Fruit fly (Drosophila melanogaster) S2 (cell line): Measurements from ENCODE around the gene Hsc70-2.

Source experiments
- CG8478 ChIP-seq: fragments of >200 bp; optimal IDR thresholded peaks from 2 replicates; lab custom pipeline; 2018
- CTCF ChIP-seq, 2 experiments: fragments of >200 bp; optimal IDR thresholded peaks; 2 replicates each; lab custom pipeline; 2018

Gene Hsc70-2

DNA sequence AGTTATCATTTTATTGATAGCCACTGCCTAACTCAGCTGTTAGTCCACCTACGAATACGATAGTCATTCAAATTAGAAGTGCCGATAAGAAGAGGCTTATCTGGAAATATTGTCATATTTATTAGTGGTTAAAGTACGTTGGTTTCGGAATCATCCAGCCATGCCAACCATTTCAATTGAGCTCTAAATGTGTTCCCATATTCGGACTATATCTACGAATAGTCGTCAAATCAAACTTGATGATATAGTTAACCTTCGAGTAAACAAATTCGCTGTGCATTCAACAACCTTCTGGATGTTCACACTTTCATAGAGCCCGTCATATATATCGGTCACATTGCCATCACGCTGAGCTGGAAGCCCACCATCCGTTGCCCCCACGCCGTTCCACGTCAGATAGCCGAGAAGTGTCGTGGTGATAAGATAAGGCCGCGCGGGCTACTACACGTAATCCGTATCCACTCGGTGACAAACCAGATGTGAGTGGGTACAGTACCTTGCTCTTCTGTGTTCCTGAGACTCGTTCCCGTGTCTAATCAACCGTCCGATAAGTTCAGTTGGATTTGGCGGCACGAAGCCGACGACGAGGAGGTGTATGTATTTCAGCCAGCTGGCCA, 26.2 kb upstream of the Hsc70-2 start:
- TF ChIP-seq CTCF (optimal IDR thresholded peaks at IDR 0.05; lab: Kevin White, UChicago) (no peak), CG8478 (lab: Kevin White, UChicago) (no peak)

DNA sequence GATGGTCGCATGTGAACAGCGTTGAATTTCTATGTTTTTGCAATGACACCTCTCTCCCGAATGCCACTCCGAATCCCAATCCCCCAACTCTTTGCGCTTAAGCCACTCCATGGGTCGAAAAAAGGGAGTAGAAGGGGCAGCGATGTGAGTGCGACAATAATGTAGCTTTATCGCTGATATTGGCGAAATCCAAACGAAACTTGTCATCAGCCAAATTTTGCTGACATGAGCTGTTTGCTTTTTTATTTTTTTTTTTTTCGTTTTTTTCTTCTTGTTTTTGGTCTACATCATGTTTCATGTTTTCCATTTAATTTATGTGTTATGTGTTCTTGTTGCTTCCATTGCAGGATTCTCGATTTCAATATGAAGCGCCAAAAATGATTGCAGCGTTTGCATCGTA, 25.6 kb upstream of the Hsc70-2 start:
- no peak for TF ChIP-seq CG8478 (lab: Kevin White, UChicago)
- no peak for TF ChIP-seq CTCF (optimal IDR thresholded peaks at IDR 0.05; lab: Kevin White, UChicago)

DNA sequence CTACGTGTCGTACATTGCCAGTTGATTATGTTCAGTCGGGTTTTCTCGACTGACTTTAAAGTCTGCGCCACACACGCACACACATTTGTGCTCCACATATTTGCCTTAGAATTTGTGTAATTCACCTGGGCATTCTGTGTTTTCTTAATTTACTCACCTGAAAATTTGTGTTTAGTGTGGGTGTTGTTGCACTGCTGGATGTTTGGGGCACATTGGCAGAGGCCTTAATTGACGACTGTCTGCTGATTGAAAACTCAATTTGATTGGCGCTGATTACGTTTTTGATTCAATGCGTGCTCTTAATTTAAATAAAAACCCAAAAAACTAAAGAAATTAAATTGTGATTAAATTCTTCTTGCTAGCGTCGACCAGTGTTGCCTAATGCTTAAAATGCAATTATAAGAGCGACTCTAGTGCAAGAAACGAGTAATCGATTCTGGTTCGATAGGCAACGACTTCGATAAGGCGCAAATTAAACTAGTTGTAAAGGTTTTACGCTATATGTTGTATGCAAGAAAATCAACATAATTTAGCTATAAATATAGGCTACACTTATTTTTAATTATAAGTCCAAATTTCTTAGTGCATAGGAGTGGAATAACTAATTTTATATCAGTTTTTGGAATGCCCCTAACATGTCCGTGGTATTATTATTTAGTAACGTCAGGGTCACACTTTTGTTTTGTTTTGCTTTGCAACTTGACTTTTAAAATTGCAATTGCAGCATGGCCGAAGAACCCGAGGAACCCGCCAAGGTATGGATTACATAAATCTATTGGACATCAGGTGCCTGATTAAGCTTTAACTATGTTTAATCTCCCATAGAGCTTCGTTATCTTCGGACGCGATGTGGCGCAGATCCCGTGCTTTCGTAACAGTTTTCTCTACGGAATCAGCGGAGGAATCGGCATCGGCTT, 14.0 kb upstream of the Hsc70-2 start, which contains the start of the genes CG46281 and CG46280:
TSS of gene CG46281 (minus strand) at position 51 of the 917 bp plus-strand sequence.
TSS of gene CG46280 (minus strand) at position 403 of the 917 bp plus-strand sequence.
- no peak for TF ChIP-seq CG8478 (lab: Kevin White, UChicago)
- no peak for TF ChIP-seq CTCF (optimal IDR thresholded peaks at IDR 0.05; lab: Kevin White, UChicago)

DNA sequence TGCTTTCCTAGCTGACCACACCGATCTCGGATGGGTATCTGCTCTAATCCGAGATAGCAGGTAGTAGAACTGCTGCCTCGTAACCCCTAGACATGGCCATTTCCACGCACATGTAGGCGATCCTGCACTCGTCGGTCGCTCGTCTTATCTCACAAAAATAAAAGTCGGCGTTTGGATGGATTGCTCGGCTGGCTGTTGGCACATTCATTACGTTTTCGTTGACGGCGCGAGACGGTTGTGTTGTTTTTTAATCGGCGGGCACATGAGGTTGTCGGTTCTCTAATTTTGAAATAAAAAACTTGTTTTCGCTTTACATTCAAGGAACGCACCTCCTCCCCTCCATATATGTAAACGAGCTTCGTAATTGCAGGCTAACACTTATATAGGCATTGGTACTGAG, 12.2 kb upstream of the Hsc70-2 start, which contains the start of gene ry:
TSS of gene ry (plus strand) at position 206 of the 400 bp plus-strand sequence.
- TF ChIP-seq CG8478 (lab: Kevin White, UChicago), result no peak
- no peak for TF ChIP-seq CTCF (optimal IDR thresholded peaks at IDR 0.05; lab: Kevin White, UChicago)

DNA sequence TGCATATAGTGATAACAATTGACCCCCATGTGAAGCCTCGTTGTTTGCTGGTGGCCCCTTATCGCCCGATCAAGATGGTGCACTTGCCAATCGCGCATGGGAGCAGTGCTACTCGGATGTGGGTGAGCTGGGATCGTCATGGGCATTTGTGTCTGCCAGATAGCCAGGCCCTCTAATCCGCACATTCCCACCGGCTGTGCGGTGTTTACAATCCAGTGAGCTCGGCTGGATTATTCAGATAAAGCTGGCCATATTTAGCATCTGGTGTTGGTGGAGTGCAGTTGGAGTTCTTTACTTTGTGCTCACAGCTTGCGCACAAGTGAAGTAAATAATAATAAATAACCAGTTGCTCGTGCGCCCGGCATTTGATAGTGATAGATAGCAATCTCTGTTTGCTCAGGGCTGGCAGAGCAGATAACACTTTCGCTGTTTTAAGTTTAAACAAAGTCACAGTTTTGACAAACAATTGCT, 11.5 kb upstream of the Hsc70-2 start:
- TF ChIP-seq CG8478 (lab: Kevin White, UChicago) (no peak), CTCF (optimal IDR thresholded peaks at IDR 0.05; lab: Kevin White, UChicago) (no peak)

DNA sequence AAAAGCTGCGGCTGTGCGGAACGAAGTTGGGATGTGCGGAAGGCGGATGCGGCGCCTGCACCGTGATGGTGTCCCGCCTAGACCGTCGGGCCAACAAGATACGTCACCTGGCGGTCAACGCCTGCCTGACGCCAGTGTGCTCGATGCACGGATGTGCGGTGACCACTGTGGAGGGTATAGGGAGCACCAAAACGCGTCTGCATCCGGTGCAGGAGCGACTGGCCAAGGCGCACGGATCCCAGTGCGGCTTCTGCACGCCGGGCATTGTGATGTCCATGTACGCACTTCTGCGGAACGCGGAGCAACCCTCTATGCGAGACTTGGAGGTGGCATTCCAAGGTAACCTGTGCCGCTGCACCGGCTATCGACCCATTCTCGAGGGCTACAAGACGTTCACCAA, 10.9 kb upstream of the Hsc70-2 start:
- TF ChIP-seq CTCF (optimal IDR thresholded peaks at IDR 0.05; lab: Kevin White, UChicago) (no peak), CG8478 (lab: Kevin White, UChicago) (no peak)

DNA sequence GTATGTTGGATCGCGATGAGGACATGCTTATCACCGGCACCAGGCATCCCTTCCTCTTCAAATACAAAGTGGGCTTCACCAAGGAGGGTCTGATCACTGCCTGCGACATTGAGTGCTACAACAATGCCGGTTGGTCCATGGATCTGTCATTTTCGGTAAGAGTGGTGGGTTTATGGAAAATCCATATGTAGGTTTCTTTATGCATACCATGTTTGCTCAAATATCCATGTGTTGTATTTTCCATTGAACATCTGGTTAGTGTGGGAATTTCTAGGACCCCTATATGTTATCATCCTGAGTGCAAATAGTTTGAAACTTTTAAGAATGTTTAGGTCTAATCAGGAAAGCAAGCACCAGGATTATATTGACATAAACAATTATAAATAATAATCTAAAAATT, 8.5 kb upstream of the Hsc70-2 start:
- TF ChIP-seq CG8478 (lab: Kevin White, UChicago), result no peak
- TF ChIP-seq CTCF (optimal IDR thresholded peaks at IDR 0.05; lab: Kevin White, UChicago), result no peak

DNA sequence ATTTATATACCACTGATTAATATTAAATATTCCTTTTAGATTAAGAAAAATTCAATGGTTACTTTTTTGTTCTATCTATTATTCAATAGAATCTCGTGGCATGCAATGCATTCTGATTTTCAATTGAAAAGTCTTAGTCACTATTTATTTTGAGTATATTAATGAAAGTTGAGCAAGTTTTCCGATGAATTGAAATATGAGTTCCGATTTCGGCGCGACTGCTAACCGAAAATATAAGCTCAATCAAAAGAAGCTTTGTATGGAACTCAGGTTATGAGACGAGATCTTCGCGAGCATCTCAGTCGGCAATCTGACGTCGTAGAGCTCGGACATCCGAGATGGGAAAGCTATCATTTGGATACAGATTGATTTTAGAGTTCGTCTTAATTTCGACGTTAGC, 6.5 kb upstream of the Hsc70-2 start, which contains the start of gene CG11668:
TSS of gene CG11668 (plus strand) at position 301 of the 400 bp plus-strand sequence.
- TF ChIP-seq CG8478 (lab: Kevin White, UChicago) (no peak), CTCF (optimal IDR thresholded peaks at IDR 0.05; lab: Kevin White, UChicago) (no peak)

DNA sequence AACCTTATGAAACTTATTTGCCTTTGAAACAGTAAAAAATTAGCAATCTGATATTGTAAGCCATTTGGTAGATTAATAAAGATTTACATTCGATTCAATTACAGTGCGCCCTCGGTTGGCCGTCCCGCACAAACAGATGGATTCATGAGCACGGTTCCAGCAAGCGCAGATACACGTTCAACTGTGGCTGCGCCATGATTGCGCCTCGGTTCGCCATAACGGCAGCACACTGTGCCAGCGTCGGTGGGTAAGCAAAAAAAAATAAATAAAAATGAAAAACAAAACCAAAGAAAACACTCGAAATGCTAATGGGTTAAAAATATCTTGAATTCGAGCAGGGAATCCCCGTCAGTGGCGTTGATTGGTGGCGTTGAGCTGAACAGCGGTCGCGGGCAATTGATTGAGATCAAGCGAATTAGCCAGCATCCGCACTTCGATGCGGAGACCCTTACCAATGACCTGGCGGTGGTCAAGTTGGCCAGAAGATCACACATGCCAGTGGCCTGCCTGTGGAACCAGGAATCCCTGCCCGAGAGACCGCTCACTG, 5.4 kb upstream of the Hsc70-2 start:
- TF ChIP-seq CG8478 (lab: Kevin White, UChicago) (no peak), CTCF (optimal IDR thresholded peaks at IDR 0.05; lab: Kevin White, UChicago) (no peak)

DNA sequence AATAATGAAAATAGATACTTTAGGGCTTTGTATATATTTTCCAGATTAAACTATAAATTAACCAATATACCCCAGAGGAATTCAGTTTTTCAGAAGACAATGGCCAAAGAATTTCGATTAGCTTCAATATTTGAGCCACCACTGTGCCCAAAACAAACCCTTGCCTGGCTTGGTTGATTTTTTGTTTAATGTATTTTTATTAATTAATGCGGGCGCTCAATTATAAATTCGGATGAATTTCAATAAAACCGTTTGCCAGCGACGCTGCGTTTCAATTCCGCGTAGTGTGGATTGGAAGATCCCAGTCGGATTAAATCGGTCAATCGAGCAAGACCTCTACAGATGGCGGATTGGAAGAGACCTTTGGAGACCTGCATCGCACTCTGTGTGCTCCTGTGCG, 2.8 kb upstream of the Hsc70-2 start, which contains the start of gene CG11670:
TSS of gene CG11670 (plus strand) at position 301 of the 400 bp plus-strand sequence.
- TF ChIP-seq CTCF (optimal IDR thresholded peaks at IDR 0.05; lab: Kevin White, UChicago) (no peak), CG8478 (lab: Kevin White, UChicago) (no peak)

DNA sequence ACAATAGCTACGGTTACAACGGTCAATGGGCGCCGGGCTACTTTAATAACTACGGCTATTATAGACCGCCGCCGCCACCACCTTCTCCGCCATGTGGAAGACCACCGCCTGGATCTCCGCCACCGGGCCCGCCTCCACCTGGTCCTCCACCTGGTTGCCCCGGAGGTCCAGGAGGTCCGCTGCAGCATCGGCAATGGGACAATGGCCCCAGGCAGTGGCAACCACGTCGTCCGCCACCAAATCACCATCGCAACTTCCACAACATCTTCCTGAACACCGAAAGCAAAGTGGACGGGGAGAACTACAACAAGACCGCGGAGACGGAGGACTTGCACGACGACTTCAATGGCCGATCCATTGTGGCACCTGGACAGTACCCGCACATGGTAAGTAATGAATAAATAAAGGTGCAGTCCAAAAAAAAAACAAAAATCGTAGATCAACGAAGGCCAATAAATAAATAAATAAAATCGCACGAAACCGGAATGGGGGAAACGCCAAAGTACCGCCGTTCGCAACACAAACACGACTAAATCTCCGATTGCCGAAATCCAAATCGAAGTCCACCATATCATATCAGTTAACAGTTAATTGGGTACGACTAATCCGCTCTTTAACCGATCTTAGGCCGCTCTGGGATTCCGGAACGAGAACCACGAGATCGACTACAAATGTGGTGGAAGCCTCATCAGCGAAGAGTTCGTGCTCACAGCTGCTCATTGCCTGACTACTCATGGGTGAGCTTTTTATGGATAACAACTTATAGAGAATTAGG, 2.1 kb upstream of the Hsc70-2 start, which contains the start of gene snk:
TSS of gene snk (minus strand) at position 513 of the 775 bp plus-strand sequence.
- TF ChIP-seq CG8478 (lab: Kevin White, UChicago) (no peak), CTCF (optimal IDR thresholded peaks at IDR 0.05; lab: Kevin White, UChicago) (no peak)

DNA sequence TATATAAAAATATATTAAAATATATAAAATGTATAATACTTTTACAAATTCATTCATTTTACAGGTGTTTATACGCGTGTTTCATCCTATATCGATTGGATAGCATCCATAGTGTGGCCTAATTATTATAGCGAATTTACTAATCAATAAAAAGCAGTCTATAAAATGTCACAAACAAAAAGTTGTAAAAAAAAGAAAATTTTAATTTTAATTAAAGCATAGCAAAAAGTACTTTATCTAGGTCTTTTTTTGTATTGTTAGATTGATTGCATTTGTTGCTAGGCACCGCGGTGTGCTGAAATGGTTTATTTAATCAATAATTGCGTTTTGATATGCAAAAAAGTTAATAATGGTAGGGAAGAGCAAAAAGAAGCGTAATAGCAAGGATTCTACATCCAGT, 702 bp upstream of the Hsc70-2 start, which contains the start of gene CG45122:
TSS of gene CG45122 (plus strand) at position 301 of the 400 bp plus-strand sequence.
- TF ChIP-seq CG8478 (lab: Kevin White, UChicago), result no peak
- no peak for TF ChIP-seq CTCF (optimal IDR thresholded peaks at IDR 0.05; lab: Kevin White, UChicago)

DNA sequence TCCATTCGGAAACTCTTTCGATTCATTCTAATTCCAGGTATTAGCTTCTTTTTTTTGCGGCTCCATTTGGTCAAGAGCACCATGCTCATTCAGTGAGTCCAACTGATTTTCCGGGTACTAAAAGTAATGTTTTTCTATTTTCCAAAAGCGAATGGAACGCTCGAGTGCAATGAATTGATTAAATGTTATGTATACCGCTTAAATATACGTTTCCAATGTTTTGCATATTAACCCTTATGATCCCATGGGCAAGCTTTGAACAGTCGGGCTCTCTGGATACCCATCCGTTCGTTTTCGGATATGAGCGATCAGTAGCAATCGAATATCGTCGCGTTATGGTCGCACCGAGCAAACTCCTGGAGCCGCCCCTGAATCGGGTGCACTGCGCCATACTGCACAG, 2.9 kb downstream of the Hsc70-2 start, which contains the start of gene CG31157:
TSS of gene CG31157 (plus strand) at position 301 of the 400 bp plus-strand sequence.
- TF ChIP-seq CTCF (optimal IDR thresholded peaks at IDR 0.05; lab: Kevin White, UChicago) (no peak), CG8478 (lab: Kevin White, UChicago) (no peak)
